Worm (Caenorhabditis elegans) whole organism, L4 larva: ENCODE data around the gene F58E6.11.

Source experiments
- F44E2.7 ChIP-seq: fragments of 200-800 bp; sonication (Bioruptor generic); IDR thresholded peaks from 2 replicates; pipeline ENCODE4 v2.1.2; 2022; ENCODE audit warnings: missing genetic modification characterization, missing compliant biosample characterization
- Y5F2A.4 ChIP-seq: fragments of 200-800 bp; sonication (Bioruptor generic); optimal IDR thresholded peaks from 2 replicates; lab custom pipeline; 2018; ENCODE audit warnings: mild to moderate bottlenecking, missing genetic modification characterization, missing compliant biosample characterization
- Y75B8A.6 ChIP-seq: fragments of 200-800 bp; sonication (Bioruptor generic); IDR thresholded peaks from 2 replicates; pipeline ENCODE4 v1.3.6; 2022; ENCODE audit warnings: missing genetic modification reagents, missing genetic modification characterization, missing compliant biosample characterization
- ZK337.2 ChIP-seq: fragments of 200-800 bp; sonication (Bioruptor generic); IDR thresholded peaks from 2 replicates; pipeline ENCODE4 v1.3.6; 2022; ENCODE audit warnings: missing genetic modification reagents, missing genetic modification characterization, missing compliant biosample characterization
- aha-1 ChIP-seq: fragments of 150-350 bp; peaks from one replicate; lab custom pipeline; 2014; ENCODE audit warnings: missing biosample characterization, missing genetic modification characterization
- aly-2 ChIP-seq: sonication (generic microtip); optimal IDR thresholded peaks from 2 replicates; lab custom pipeline; 2018; ENCODE audit warnings: missing biosample characterization, missing genetic modification characterization
- ceh-20 ChIP-seq: fragments of 200-800 bp; sonication (Bioruptor generic); IDR thresholded peaks from 2 replicates; pipeline ENCODE4 v1.3.6; 2022; ENCODE audit warnings: missing genetic modification reagents, missing genetic modification characterization, missing compliant biosample characterization
- ceh-28 ChIP-seq: fragments of 150-350 bp; optimal IDR thresholded peaks from 2 replicates; lab custom pipeline; 2014; ENCODE audit warnings: missing biosample characterization, missing genetic modification reagents, missing genetic modification characterization
- ces-1 ChIP-seq: fragments of 150-350 bp; sonication (generic microtip); optimal IDR thresholded peaks from 4 replicates; lab custom pipeline; 2014; ENCODE audit warnings: missing biosample characterization, missing genetic modification reagents, missing genetic modification characterization
- ctbp-1 ChIP-seq: fragments of 200-800 bp; sonication (Bioruptor generic); IDR thresholded peaks from 2 replicates; pipeline ENCODE4 v1.3.6; 2022; ENCODE audit warnings: missing genetic modification reagents, missing genetic modification characterization, missing compliant biosample characterization
- daf-16 ChIP-seq, 3 experiments: sonication (generic microtip); optimal IDR thresholded peaks; 2 replicates each; lab custom pipeline; 2016 to 2017; ENCODE audit warnings: missing genetic modification characterization in 3 of 3, missing genetic modification reagents in 3 of 3, mild to moderate bottlenecking in 2 of 3, missing compliant biosample characterization in 2 of 3, missing biosample characterization in 1 of 3, moderate library complexity in 1 of 3
- dmd-6 ChIP-seq: fragments of 200-800 bp; sonication (Bioruptor generic); IDR thresholded peaks from 2 replicates; pipeline ENCODE4 v1.3.6; 2022; ENCODE audit warnings: missing genetic modification reagents, missing genetic modification characterization, missing compliant biosample characterization
- dmd-9 ChIP-seq: fragments of 200-800 bp; sonication (Bioruptor generic); IDR thresholded peaks from 2 replicates; pipeline ENCODE4 v1.3.6; 2022; ENCODE audit warnings: missing genetic modification reagents, missing genetic modification characterization, missing compliant biosample characterization
- dpl-1 ChIP-seq: fragments of 150-350 bp; optimal IDR thresholded peaks from 2 replicates; lab custom pipeline; 2014; ENCODE audit warnings: missing biosample characterization, missing genetic modification reagents, missing genetic modification characterization
- dve-1 ChIP-seq: sonication (generic microtip); optimal IDR thresholded peaks from 2 replicates; lab custom pipeline; 2017; ENCODE audit warnings: antibody characterized with exemption, mild to moderate bottlenecking, missing genetic modification characterization, missing compliant biosample characterization; ENCODE audit not compliant: insufficient read depth
- fkh-10 ChIP-seq: fragments of 150-350 bp; optimal IDR thresholded peaks from 2 replicates; lab custom pipeline; 2014; ENCODE audit warnings: missing biosample characterization, missing genetic modification reagents, missing genetic modification characterization
- fos-1 ChIP-seq: fragments of 150-350 bp; optimal IDR thresholded peaks from 2 replicates; lab custom pipeline; 2014; ENCODE audit warnings: missing biosample characterization, missing genetic modification characterization
- hlh-11 ChIP-seq: fragments of 200-800 bp; sonication (Bioruptor generic); optimal IDR thresholded peaks from 2 replicates; lab custom pipeline; 2018; ENCODE audit warnings: mild to moderate bottlenecking, missing genetic modification characterization, missing compliant biosample characterization
- hlh-30 ChIP-seq: sonication (generic microtip); optimal IDR thresholded peaks from 2 replicates; lab custom pipeline; 2017; ENCODE audit warnings: antibody characterized with exemption, mild to moderate bottlenecking, missing genetic modification characterization, missing compliant biosample characterization; ENCODE audit not compliant: insufficient read depth
- lim-7 ChIP-seq: fragments of 200-800 bp; sonication (Bioruptor generic); IDR thresholded peaks from 2 replicates; pipeline ENCODE4 v1.3.6; 2022; ENCODE audit warnings: missing genetic modification characterization, missing compliant biosample characterization
- lin-13 ChIP-seq: fragments of 150-350 bp; optimal IDR thresholded peaks from 2 replicates; lab custom pipeline; 2014; ENCODE audit warnings: missing biosample characterization, missing genetic modification reagents, missing genetic modification characterization
- mdl-1 ChIP-seq, 2 experiments: fragments of 150-350 bp in 1 of 2; sonication (generic microtip) in 1 of 2; optimal IDR thresholded peaks; 2 replicates each; lab custom pipeline; 2014 to 2017; ENCODE audit warnings: missing biosample characterization in 2 of 2, missing genetic modification characterization in 2 of 2
- mep-1 ChIP-seq: fragments of 150-350 bp; sonication (generic microtip); optimal IDR thresholded peaks from 3 replicates; lab custom pipeline; 2014; ENCODE audit warnings: missing biosample characterization, missing genetic modification characterization
- mes-2 ChIP-seq: sonication (generic microtip); optimal IDR thresholded peaks from 2 replicates; lab custom pipeline; 2016; ENCODE audit warnings: missing genotype, mild to moderate bottlenecking, missing genetic modification characterization, missing compliant biosample characterization; ENCODE audit not compliant: poor library complexity, severe bottlenecking
- nhr-102 ChIP-seq: sonication (generic microtip); optimal IDR thresholded peaks from 2 replicates; lab custom pipeline; 2016; ENCODE audit warnings: mild to moderate bottlenecking, missing genetic modification characterization, moderate library complexity, missing compliant biosample characterization
- nhr-28 ChIP-seq: fragments of 150-350 bp; optimal IDR thresholded peaks from 2 replicates; lab custom pipeline; 2014; ENCODE audit warnings: missing biosample characterization, missing genetic modification characterization
- pha-4 ChIP-seq, 2 experiments: fragments of 150-350 bp in 1 of 2; fragments of 200-800 bp in 1 of 2; sonication (Bioruptor generic) in 1 of 2; IDR thresholded peaks in 1 of 2; optimal IDR thresholded peaks in 1 of 2; 2 replicates each; pipeline versions ENCODE4 v1.3.6 to Lab custom; 2014 to 2022; ENCODE audit warnings: missing genetic modification characterization in 2 of 2, missing genetic modification reagents in 2 of 2, missing biosample characterization in 1 of 2, missing compliant biosample characterization in 1 of 2
- pqm-1 ChIP-seq: sonication (generic microtip); optimal IDR thresholded peaks from 2 replicates; lab custom pipeline; 2017; ENCODE audit warnings: missing biosample characterization, missing genetic modification characterization
- snpc-4 ChIP-seq: fragments of 150-350 bp; optimal IDR thresholded peaks from 2 replicates; lab custom pipeline; 2014; ENCODE audit warnings: missing biosample characterization, missing genetic modification characterization
- vab-7 ChIP-seq: fragments of 200-800 bp; sonication (Bioruptor generic); IDR thresholded peaks from 2 replicates; pipeline ENCODE4 v1.3.6; 2022; ENCODE audit warnings: missing genetic modification reagents, missing genetic modification characterization, missing compliant biosample characterization
- ztf-7 ChIP-seq: fragments of 150-350 bp; optimal IDR thresholded peaks from 2 replicates; lab custom pipeline; 2014; ENCODE audit warnings: missing biosample characterization, missing genetic modification characterization

F58E6.11 gene

DNA sequence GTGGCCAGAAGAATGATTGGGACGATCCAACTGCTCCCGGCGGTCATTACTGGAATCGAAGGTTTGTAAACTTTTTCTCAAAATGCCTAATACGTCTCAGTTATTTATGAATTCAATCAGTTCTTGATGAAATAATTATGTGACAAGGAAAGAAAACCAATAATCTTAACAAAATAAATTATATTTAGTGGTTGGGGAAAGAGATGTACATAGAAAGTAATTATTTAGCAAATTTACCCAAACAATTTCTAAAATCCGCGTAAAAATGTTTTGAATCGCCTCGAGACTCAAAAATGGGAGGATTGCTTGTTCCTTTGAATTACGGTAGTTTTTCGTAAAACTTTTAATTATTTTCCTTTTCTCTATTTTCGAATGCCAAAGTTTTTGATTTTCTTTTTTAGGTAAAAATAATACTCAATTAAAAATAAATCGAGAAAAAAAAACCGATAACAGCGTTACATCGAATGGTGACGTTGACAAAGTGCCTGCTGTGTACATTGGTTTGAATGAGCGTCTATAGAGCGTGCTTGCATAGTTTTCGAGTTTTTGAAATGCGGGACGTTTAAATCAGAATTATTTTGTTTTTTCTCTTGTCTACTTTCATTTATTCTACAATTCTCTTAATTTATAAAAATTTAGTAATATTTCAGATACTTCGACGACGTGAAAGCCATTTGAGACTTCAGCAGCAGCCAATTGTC lies 28.2 kb downstream of the F58E6.11 start, which contains the start of the genes aagr-3 and drap-1 (continued):
- TF ChIP-seq snpc-4 (tag; lab: Kevin White, UChicago) = no peak
- TF ChIP-seq ZK337.2 (GFP tag; lab: Robert Waterston, UW) = no peak
- peak; percentile 4 for TF ChIP-seq fkh-10 (GFP tag; lab: Kevin White, UChicago)
- TF ChIP-seq ces-1 (GFP tag; lab: Kevin White, UChicago) = no peak
- no peak for TF ChIP-seq ceh-28
- no peak for TF ChIP-seq daf-16 (GFP tag; optimal IDR thresholded peaks at IDR 0.05; lab: Kevin White, UChicago)
- peak; percentile 82 for TF ChIP-seq daf-16 (tag; optimal IDR thresholded peaks at IDR 0.05; lab: Kevin White, UChicago)
- TF ChIP-seq ztf-7 (tag; lab: Kevin White, UChicago) = no peak
- TF ChIP-seq pha-4 (GFP tag; IDR thresholded peaks at IDR 0.05; lab: Robert Waterston, UW) = no peak
- peak; percentile 67 for TF ChIP-seq pha-4 (tag; optimal IDR thresholded peaks at IDR 0.05; lab: Kevin White, UChicago)
- TF ChIP-seq Y5F2A.4 = no peak
- TF ChIP-seq lin-13 (GFP tag; lab: Kevin White, UChicago) = peak; percentile 43
- TF ChIP-seq vab-7 (GFP tag; lab: Robert Waterston, UW) = no peak
- TF ChIP-seq nhr-102 (tag; lab: Kevin White, UChicago) = peak; percentile 10
- peak; percentile 77 for TF ChIP-seq mep-1 (tag; lab: Kevin White, UChicago)
- TF ChIP-seq aly-2 = no peak
- 0 out of 2 replicates have a peak, but pooled peaks have one; percentile 34 for TF ChIP-seq ctbp-1 (GFP tag; lab: Robert Waterston, UW)
- peak; percentile 70 for TF ChIP-seq dpl-1 (GFP tag; lab: Kevin White, UChicago)
- TF ChIP-seq fos-1 = no peak
- TF ChIP-seq pqm-1 = peak; percentile 27
- peak; percentile 57 for TF ChIP-seq nhr-28 (tag; lab: Kevin White, UChicago)

DNA sequence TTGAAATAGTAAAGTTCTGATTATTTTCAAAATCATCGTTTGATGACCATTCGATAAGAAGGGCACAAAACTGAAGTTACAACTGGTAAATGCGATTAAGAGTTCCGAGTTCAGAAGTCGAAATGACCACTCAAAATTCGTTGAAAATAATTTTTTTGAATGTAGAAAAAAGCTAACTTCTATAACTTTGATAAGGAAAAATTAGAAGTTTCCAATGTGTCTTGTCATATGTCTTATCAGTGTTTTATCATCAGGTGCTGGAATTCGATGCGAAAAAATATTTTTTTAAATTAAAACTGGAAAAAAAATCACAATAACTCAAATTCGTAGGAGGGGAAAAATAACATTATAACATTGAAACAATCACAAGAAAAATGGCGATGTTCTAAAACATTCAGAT lies 32.1 kb downstream of the F58E6.11 start:
- TF ChIP-seq aha-1 (tag; lab: Kevin White, UChicago) = peak; percentile 38
- TF ChIP-seq dmd-6 (GFP tag; lab: Robert Waterston, UW) = peak; percentile 30; the same call in 1 of the 2 replicates
- TF ChIP-seq ztf-7 (tag; lab: Kevin White, UChicago) = no peak
- no peak for TF ChIP-seq ceh-20 (GFP tag; lab: Robert Waterston, UW)
- TF ChIP-seq daf-16 (GFP tag; optimal IDR thresholded peaks at IDR 0.05; lab: Kevin White, UChicago) = no peak
- peak; percentile 55 for TF ChIP-seq daf-16 (tag; optimal IDR thresholded peaks at IDR 0.05; lab: Kevin White, UChicago)
- peak; percentile 65 for TF ChIP-seq pqm-1
- TF ChIP-seq dve-1 = peak; percentile 32
- no peak for TF ChIP-seq lim-7 (GFP tag; lab: Robert Waterston, UW)
- TF ChIP-seq hlh-30 (tag; lab: Kevin White, UChicago) = peak; percentile 17
- TF ChIP-seq hlh-11 = peak; percentile 44
- peak; percentile 29 for TF ChIP-seq nhr-28 (tag; lab: Kevin White, UChicago)
- TF ChIP-seq Y75B8A.6 (GFP tag; lab: Robert Waterston, UW) = no peak

DNA sequence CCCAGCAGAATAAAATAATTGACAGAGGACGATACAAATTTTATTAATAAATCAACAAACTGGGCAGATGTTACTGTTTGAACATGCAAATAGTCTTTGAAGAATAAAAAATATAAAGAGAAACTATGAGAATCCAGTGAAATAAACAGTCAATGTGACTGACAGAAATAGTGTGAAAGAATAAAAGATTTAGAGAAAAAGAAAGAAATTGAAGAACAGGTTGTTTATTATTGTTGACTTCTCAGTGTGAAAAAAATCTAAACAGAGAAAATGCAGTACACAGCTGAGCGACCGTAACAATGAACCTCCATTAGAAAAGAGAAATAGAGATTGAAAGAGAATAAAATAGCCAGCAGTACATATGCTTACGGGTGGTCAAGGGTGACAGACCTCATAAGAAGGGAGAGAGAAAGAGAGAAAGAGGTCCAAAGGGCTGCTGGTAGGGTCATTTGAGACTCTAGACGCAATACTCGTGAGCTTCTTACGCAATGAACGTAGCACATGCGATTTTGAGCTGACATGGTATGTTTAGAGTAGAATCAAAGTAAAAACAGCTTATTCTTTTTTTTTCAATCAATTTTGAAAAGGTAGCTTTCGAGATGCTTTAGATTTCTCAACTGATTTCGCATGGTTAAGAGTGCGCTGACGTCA lies 33.6 kb downstream of the F58E6.11 start, which contains the start of gene slcr-46.3:
slcr-46.3 (minus strand) TSS at position 86 of the 651 bp plus-strand sequence.
- TF ChIP-seq hlh-30 (tag; lab: Kevin White, UChicago) = peak; percentile 38
- no peak for TF ChIP-seq daf-16 (GFP tag; optimal IDR thresholded peaks at IDR 0.05; lab: Kevin White, UChicago)
- TF ChIP-seq daf-16 (tag; optimal IDR thresholded peaks at IDR 0.05; lab: Kevin White, UChicago) = peak; percentile 18
- TF ChIP-seq hlh-11 = peak; percentile 7
- TF ChIP-seq dve-1 = peak; percentile 23
- TF ChIP-seq dmd-9 = no peak
- TF ChIP-seq F44E2.7 (GFP tag; lab: Robert Waterston, UW) = no peak
- no peak for TF ChIP-seq mes-2 (tag; lab: Kevin White, UChicago)
- TF ChIP-seq mdl-1 (tag; optimal IDR thresholded peaks at IDR 0.05; lab: Kevin White, UChicago) = peak in 1 of 2 experiments; percentile 51
